ENCODE assay signal across 4 fruit fly cellular contexts in genomic region chr3R:17706971-17707406, dm6.
TF ChIP-seq lines count a peak whose summit lies in the region.

No protein-coding gene starts in this region.

- no peak for TF ChIP-seq CTCF in whole organism, embryonic (GFP tag; optimal IDR thresholded peaks at IDR 0.05; lab: Kevin White, UChicago)

TF ChIP-seq in whole organism, adult, 20 proteins besides CTCF, POLR2A, EP300 and RAD21:
- TF ChIP-seq cic (GFP tag; optimal IDR thresholded peaks at IDR 0.05; lab: Kevin White, UChicago) = peak; percentile 64
- no peak for TF ChIP-seq CG5204 (GFP tag; optimal IDR thresholded peaks at IDR 0.05; lab: Kevin White, UChicago)

TF ChIP-seq in whole organism, embryonic, 481 proteins besides CTCF, POLR2A, EP300 and RAD21 (continues in another document):
- peak; percentile 22; the same call in 1 of the 2 replicates for TF ChIP-seq amos (GFP tag; IDR thresholded peaks at IDR 0.05; lab: Robert Waterston, UW; ENCODE audit: partially characterized antibody)
- peak; percentile 91 for TF ChIP-seq crol (GFP tag; IDR thresholded peaks at IDR 0.05; lab: Robert Waterston, UW)
- no peak for TF ChIP-seq CG16813 (GFP tag; IDR thresholded peaks at IDR 0.05; lab: Robert Waterston, UW; ENCODE audit: partially characterized antibody)
- no peak for TF ChIP-seq da (GFP tag; optimal IDR thresholded peaks at IDR 0.05; lab: Kevin White, UChicago)
- no peak for TF ChIP-seq CG12071 (GFP tag; optimal IDR thresholded peaks at IDR 0.05; lab: Kevin White, UChicago)
- TF ChIP-seq crc (GFP tag; optimal IDR thresholded peaks at IDR 0.05; lab: Kevin White, UChicago) = no peak
- no peak for TF ChIP-seq Dad (GFP tag; optimal IDR thresholded peaks at IDR 0.05; lab: Kevin White, UChicago)
- no peak for TF ChIP-seq Opbp (GFP tag; IDR thresholded peaks at IDR 0.05; lab: Robert Waterston, UW; ENCODE audit: partially characterized antibody)
- TF ChIP-seq CG10209 (GFP tag; optimal IDR thresholded peaks at IDR 0.05; lab: Kevin White, UChicago) = no peak
- TF ChIP-seq Hr78 (GFP tag; optimal IDR thresholded peaks at IDR 0.05; lab: Kevin White, UChicago) = peak in 1 of 2 experiments; percentile 78
- no peak for TF ChIP-seq Gsc (GFP tag; IDR thresholded peaks at IDR 0.05; lab: Robert Waterston, UW)
- TF ChIP-seq Nf-YA (GFP tag; IDR thresholded peaks at IDR 0.05; lab: Robert Waterston, UW) = no peak
- TF ChIP-seq Eip74EF (GFP tag; optimal IDR thresholded peaks at IDR 0.05; lab: Kevin White, UChicago) = peak in 1 of 2 experiments; percentile 24
- TF ChIP-seq z (GFP tag; IDR thresholded peaks at IDR 0.05; lab: Robert Waterston, UW) = 0 out of 3 replicates have a peak, but pooled peaks have one; percentile 34
- TF ChIP-seq CG11093 (GFP tag; IDR thresholded peaks at IDR 0.05; lab: Robert Waterston, UW) = no peak
- peak; percentile 49 for TF ChIP-seq sd (tag; optimal IDR thresholded peaks at IDR 0.05; lab: Kevin White, UChicago)
- no peak for TF ChIP-seq CG1792 (GFP tag; optimal IDR thresholded peaks at IDR 0.05; lab: Kevin White, UChicago)
- no peak for TF ChIP-seq CG17568 (GFP tag; optimal IDR thresholded peaks at IDR 0.05; lab: Kevin White, UChicago)
- TF ChIP-seq lab (GFP tag; optimal IDR thresholded peaks at IDR 0.05; lab: Kevin White, UChicago) = peak; percentile 54
- TF ChIP-seq chinmo (GFP tag; IDR thresholded peaks at IDR 0.05; lab: Robert Waterston, UW; ENCODE audit: partially characterized antibody) = 0 out of 4 replicates have a peak, but pooled peaks have one; percentile 42
- peak; percentile 48 for TF ChIP-seq kni (GFP tag; optimal IDR thresholded peaks at IDR 0.05; lab: Kevin White, UChicago)
- TF ChIP-seq Hmr (GFP tag; optimal IDR thresholded peaks at IDR 0.05; lab: Kevin White, UChicago) = no peak
- TF ChIP-seq CG3847 (GFP tag; IDR thresholded peaks at IDR 0.05; lab: Robert Waterston, UW) = 0 out of 2 replicates have a peak, but pooled peaks have one; percentile 5
- no peak for TF ChIP-seq Lpt (GFP tag; optimal IDR thresholded peaks at IDR 0.05; lab: Kevin White, UChicago)
- TF ChIP-seq sens (GFP tag; lab: Kevin White, UChicago) = peak; percentile 68
- TF ChIP-seq tap (tag; optimal IDR thresholded peaks at IDR 0.05; lab: Kevin White, UChicago) = peak; percentile 4
- no peak for TF ChIP-seq ro (GFP tag; IDR thresholded peaks at IDR 0.05; lab: Robert Waterston, UW)
- no peak for TF ChIP-seq Sox100B (GFP tag; optimal IDR thresholded peaks at IDR 0.05; lab: Kevin White, UChicago)

TF ChIP-seq in whole organism, prepupa, 60 proteins besides CTCF, POLR2A, EP300 and RAD21:
- TF ChIP-seq Sox102F (GFP tag; optimal IDR thresholded peaks at IDR 0.05; lab: Kevin White, UChicago) (no peak), fkh (GFP tag; optimal IDR thresholded peaks at IDR 0.05; lab: Kevin White, UChicago) (peak; percentile 30), CG6163 (GFP tag; IDR thresholded peaks at IDR 0.05; lab: Robert Waterston, UW) (peak; percentile 28; the same call in 1 of the 3 replicates)

TF ChIP-seq in whole organism, pupa, 21 proteins besides CTCF, POLR2A, EP300 and RAD21:
- peak; percentile 57 for TF ChIP-seq CG13204 (GFP tag; optimal IDR thresholded peaks at IDR 0.05; lab: Kevin White, UChicago)
- TF ChIP-seq fd96Ca (GFP tag; IDR thresholded peaks at IDR 0.05; lab: Robert Waterston, UW) = 0 out of 3 replicates have a peak, but pooled peaks have one; percentile 7
- peak; percentile 94 for TF ChIP-seq EcR (GFP tag; optimal IDR thresholded peaks at IDR 0.05; lab: Kevin White, UChicago)
- TF ChIP-seq CG17806 (tag; optimal IDR thresholded peaks at IDR 0.05; lab: Kevin White, UChicago) = no peak
TF ChIP-seq in whole organism, pupa: peak in this region for 3.
